ENCODE assay signal across 1 fruit fly cellular context in the genomic region with DNA sequence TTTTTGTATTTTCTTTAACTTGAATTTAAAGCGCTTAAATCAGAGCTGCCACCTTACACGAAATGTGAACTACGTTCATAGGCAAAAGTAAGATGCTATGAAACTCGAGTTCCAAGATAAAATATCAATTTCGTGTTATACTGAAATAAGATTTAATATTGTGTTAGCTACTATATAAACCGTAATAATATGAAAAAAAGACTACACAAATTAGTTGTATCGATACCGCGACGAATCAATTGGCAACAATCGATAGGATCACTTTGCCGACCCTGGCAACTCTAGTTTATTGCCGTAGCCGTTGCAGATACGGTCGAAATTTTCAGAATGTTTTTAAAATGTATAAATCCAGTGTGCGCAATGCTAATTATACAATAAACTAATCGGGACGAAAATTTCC.
TF ChIP-seq lines count a peak whose summit lies in the region.

A gene (plus strand): TSS at position 282 of the 400 bp plus-strand sequence.

TF ChIP-seq in whole organism, embryonic, 481 proteins besides CTCF, POLR2A, EP300 and RAD21 (continued from another document):
- peak; percentile 81 for TF ChIP-seq Doc3 (GFP tag; IDR thresholded peaks at IDR 0.05; lab: Robert Waterston, UW; ENCODE audit: partially characterized antibody)
- TF ChIP-seq tup (GFP tag; optimal IDR thresholded peaks at IDR 0.05; lab: Kevin White, UChicago), result no peak
- peak; percentile 44 for TF ChIP-seq CG12659 (GFP tag; optimal IDR thresholded peaks at IDR 0.05; lab: Kevin White, UChicago)
- peak; percentile 65 for TF ChIP-seq Rfx (GFP tag; IDR thresholded peaks at IDR 0.05; lab: Robert Waterston, UW)
- TF ChIP-seq CG18262 (tag; optimal IDR thresholded peaks at IDR 0.05; lab: Kevin White, UChicago), result peak; percentile 19
- no peak for TF ChIP-seq CG7372 (GFP tag; IDR thresholded peaks at IDR 0.05; lab: Robert Waterston, UW)
- TF ChIP-seq CG7987 (GFP tag; optimal IDR thresholded peaks at IDR 0.05; lab: Kevin White, UChicago), result no peak
- TF ChIP-seq CG31388 (GFP tag; optimal IDR thresholded peaks at IDR 0.05; lab: Kevin White, UChicago), result no peak
- TF ChIP-seq CG31224 (GFP tag; IDR thresholded peaks at IDR 0.05; lab: Robert Waterston, UW), result 0 out of 2 replicates have a peak, but pooled peaks have one; percentile 5
- TF ChIP-seq NfI (GFP tag; optimal IDR thresholded peaks at IDR 0.05; lab: Kevin White, UChicago), result no peak
- peak; percentile 35 for TF ChIP-seq CG2116 (GFP tag; optimal IDR thresholded peaks at IDR 0.05; lab: Kevin White, UChicago)
- peak; percentile 77 for TF ChIP-seq CG16813 (GFP tag; IDR thresholded peaks at IDR 0.05; lab: Robert Waterston, UW; ENCODE audit: partially characterized antibody)
- TF ChIP-seq CG4854 (GFP tag; optimal IDR thresholded peaks at IDR 0.05; lab: Kevin White, UChicago), result peak; percentile 20
- peak; percentile 88 for TF ChIP-seq Dll (GFP tag; IDR thresholded peaks at IDR 0.05; lab: Robert Waterston, UW; ENCODE audit: partially characterized antibody)
